Worm (Caenorhabditis elegans): ENCODE results near the gene C38H2.2.

DNA sequence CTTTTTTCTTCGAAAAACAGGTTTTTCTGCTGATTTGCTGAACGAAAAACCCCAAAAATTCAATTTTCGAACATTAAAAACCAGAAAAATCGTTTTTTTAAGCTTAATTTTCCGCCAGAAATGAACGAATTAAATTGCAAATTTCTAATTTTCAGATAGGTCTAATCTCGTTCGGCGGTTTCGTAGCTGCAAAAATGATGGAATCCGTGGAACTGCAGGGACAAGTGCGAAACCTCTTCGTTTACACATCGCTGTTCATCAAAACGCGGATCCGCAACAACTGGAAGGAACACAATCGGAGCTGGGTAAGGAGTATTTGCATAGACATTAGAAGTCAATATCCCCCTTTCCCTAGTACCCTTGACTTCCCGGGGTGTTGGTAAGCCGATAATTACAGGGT, 45.5 kb upstream of the C38H2.2 start:
- TF ChIP-seq nhr-11 (tag; optimal IDR thresholded peaks at IDR 0.05) (no peak), elt-4 (tag; optimal IDR thresholded peaks at IDR 0.05) (no peak), che-1 (tag; optimal IDR thresholded peaks at IDR 0.05) (no peak)
